Fruit fly (Drosophila melanogaster) whole organism, adult: Measurements from ENCODE around the gene CG1138.

Experiments
- CG11617 ChIP-seq: fragments of 200-800 bp; sonication (Bioruptor generic); optimal IDR thresholded peaks from 2 replicates; lab custom pipeline; 2017; ENCODE audit warnings: mild to moderate bottlenecking, missing biosample characterization, missing genetic modification reagents, missing genetic modification characterization
- CG12768 ChIP-seq: fragments of 200-800 bp; sonication (Bioruptor generic); optimal IDR thresholded peaks from 2 replicates; lab custom pipeline; 2017; ENCODE audit warnings: missing biosample characterization, missing genetic modification characterization, mild to moderate bottlenecking, moderate library complexity, missing genetic modification reagents
- CG14711 ChIP-seq: fragments of 200-800 bp; sonication (Bioruptor generic); optimal IDR thresholded peaks from 2 replicates; lab custom pipeline; 2018; ENCODE audit warnings: missing biosample characterization, mild to moderate bottlenecking, missing genetic modification characterization, moderate library complexity
- CG1620 ChIP-seq: fragments of 200-800 bp; sonication (Bioruptor generic); optimal IDR thresholded peaks from 2 replicates; lab custom pipeline; 2016; ENCODE audit warnings: missing biosample characterization, missing genetic modification characterization
- CG33017 ChIP-seq: fragments of 200-800 bp; sonication (Bioruptor generic); optimal IDR thresholded peaks from 2 replicates; lab custom pipeline; 2018; ENCODE audit warnings: missing biosample characterization, mild to moderate bottlenecking, missing genetic modification characterization, moderate library complexity
- CG5204 ChIP-seq: fragments of 200-800 bp; sonication (Bioruptor generic); optimal IDR thresholded peaks from 2 replicates; lab custom pipeline; 2016; ENCODE audit warnings: missing biosample characterization, missing genetic modification characterization
- CG7045 ChIP-seq: fragments of 200-800 bp; sonication (Bioruptor generic); optimal IDR thresholded peaks from 2 replicates; lab custom pipeline; 2017; ENCODE audit warnings: missing biosample characterization, mild to moderate bottlenecking, missing genetic modification characterization
- CG7101 ChIP-seq: fragments of 200-800 bp; sonication (Bioruptor generic); optimal IDR thresholded peaks from 2 replicates; lab custom pipeline; 2018; ENCODE audit warnings: missing biosample characterization, mild to moderate bottlenecking, missing genetic modification characterization, moderate library complexity
- Clk ChIP-seq: fragments of 200-800 bp; sonication (Bioruptor generic); optimal IDR thresholded peaks from 2 replicates; lab custom pipeline; 2017; ENCODE audit warnings: missing biosample characterization, missing genetic modification characterization
- Crg-1 ChIP-seq: fragments of 200-800 bp; sonication (Bioruptor generic); optimal IDR thresholded peaks from 2 replicates; lab custom pipeline; 2016; ENCODE audit warnings: missing biosample characterization, missing genetic modification characterization
- Hr96 ChIP-seq: fragments of 200-800 bp; sonication (Bioruptor generic); optimal IDR thresholded peaks from 2 replicates; lab custom pipeline; 2016; ENCODE audit warnings: missing biosample characterization, missing genetic modification characterization
- Mnt ChIP-seq: fragments of 200-800 bp; sonication (Bioruptor generic); optimal IDR thresholded peaks from 2 replicates; lab custom pipeline; 2016; ENCODE audit warnings: missing biosample characterization, mild to moderate bottlenecking, missing genetic modification characterization
- bab1 ChIP-seq: fragments of 200-800 bp; sonication (Bioruptor generic); optimal IDR thresholded peaks from 3 replicates; lab custom pipeline; 2019; ENCODE audit warnings: missing biosample characterization, mild to moderate bottlenecking, missing genetic modification characterization, moderate library complexity
- cic ChIP-seq: fragments of 200-800 bp; sonication (Bioruptor generic); optimal IDR thresholded peaks from 2 replicates; lab custom pipeline; 2017; ENCODE audit warnings: missing biosample characterization, mild to moderate bottlenecking, missing genetic modification characterization, moderate library complexity
- cnc ChIP-seq, 2 experiments: fragments of >200 bp; optimal IDR thresholded peaks; 2 replicates each; lab custom pipeline; 2017
- kay ChIP-seq: fragments of 200-800 bp; sonication (Bioruptor generic); peaks from one replicate; lab custom pipeline; 2016; ENCODE audit warnings: missing biosample characterization, missing genetic modification characterization, borderline replicate concordance
- ovo ChIP-seq: fragments of 200-800 bp; sonication (Bioruptor generic); optimal IDR thresholded peaks from 2 replicates; lab custom pipeline; 2016; ENCODE audit warnings: missing biosample characterization, missing genetic modification characterization
- pad ChIP-seq: fragments of 200-800 bp; sonication (Bioruptor generic); optimal IDR thresholded peaks from 3 replicates; lab custom pipeline; 2017; ENCODE audit warnings: missing biosample characterization, missing genetic modification characterization, mild to moderate bottlenecking, moderate library complexity, missing genetic modification reagents
- tj ChIP-seq: fragments of 200-800 bp; sonication (Bioruptor generic); optimal IDR thresholded peaks from 3 replicates; lab custom pipeline; 2017; ENCODE audit warnings: missing biosample characterization, mild to moderate bottlenecking, missing genetic modification characterization, moderate library complexity
- toe ChIP-seq: fragments of 200-800 bp; sonication (Bioruptor generic); optimal IDR thresholded peaks from 2 replicates; lab custom pipeline; 2016; ENCODE audit warnings: missing biosample characterization, missing genetic modification characterization

CG1138 gene

DNA sequence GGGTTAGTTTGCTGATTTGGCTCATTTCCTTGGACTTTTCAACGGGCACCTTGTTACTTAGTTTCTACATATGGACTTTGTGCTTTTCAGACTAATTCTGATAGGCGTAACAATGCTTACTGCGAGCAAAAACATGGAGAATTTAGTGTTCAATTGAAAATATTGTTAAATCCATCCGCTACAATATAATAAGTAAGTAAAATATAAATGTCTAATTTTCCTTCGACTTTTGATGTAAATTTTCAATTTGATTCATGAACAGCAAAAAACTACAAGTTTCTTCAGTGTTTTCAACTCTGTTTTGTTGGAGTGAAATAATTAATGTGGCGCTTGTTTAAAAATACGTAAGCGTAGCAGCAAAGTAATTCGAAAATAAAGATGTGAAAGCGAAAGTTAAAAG is 11.0 kb upstream of the CG1138 start, which contains the start of gene glob2:
glob2 (minus strand) TSS at position 101 of the 400 bp plus-strand sequence.
- no peak for TF ChIP-seq CG12768 (GFP tag; lab: Kevin White, UChicago)
- TF ChIP-seq kay (GFP tag; lab: Kevin White, UChicago) = no peak
- TF ChIP-seq toe = no peak
- TF ChIP-seq CG5204 (GFP tag; lab: Kevin White, UChicago) = no peak
- TF ChIP-seq bab1 (GFP tag; lab: Kevin White, UChicago) = no peak
- TF ChIP-seq Crg-1 (GFP tag; lab: Kevin White, UChicago) = no peak
- TF ChIP-seq pad (GFP tag; lab: Kevin White, UChicago) = no peak
- TF ChIP-seq cnc (optimal IDR thresholded peaks at IDR 0.05; lab: Kevin White, UChicago) = no peak
- TF ChIP-seq Clk = no peak
- no peak for TF ChIP-seq CG1620 (GFP tag; lab: Kevin White, UChicago)
- TF ChIP-seq CG7101 = no peak
- no peak for TF ChIP-seq Hr96 (GFP tag; lab: Kevin White, UChicago)
- TF ChIP-seq tj = no peak
- TF ChIP-seq CG7045 (GFP tag; lab: Kevin White, UChicago) = no peak
- TF ChIP-seq CG14711 (tag; lab: Kevin White, UChicago) = no peak
- TF ChIP-seq CG33017 (tag; lab: Kevin White, UChicago) = no peak
- no peak for TF ChIP-seq Mnt (GFP tag; lab: Kevin White, UChicago)

DNA sequence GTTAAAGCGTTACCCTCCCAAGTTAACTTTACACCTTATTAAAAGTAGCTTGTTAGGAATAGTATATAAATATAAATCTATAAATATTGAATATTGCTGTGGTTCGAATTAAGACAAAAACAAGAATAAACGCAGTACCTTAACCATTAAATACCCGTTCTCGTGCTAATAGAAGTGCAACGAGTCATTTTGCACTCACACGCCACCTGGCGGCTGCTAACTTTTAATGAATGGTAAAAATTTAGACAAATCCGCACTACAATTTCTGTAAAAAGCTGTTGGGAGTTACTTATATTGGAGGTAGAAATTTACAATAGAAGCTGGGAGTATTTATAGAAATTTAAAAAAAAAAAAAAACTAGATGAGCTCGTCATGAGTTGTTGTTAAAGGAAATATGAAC is 7.3 kb upstream of the CG1138 start:
- TF ChIP-seq CG11617 (GFP tag; lab: Kevin White, UChicago) (no peak), ovo (GFP tag; lab: Kevin White, UChicago) (no peak), CG33017 (tag; lab: Kevin White, UChicago) (no peak), CG14711 (tag; lab: Kevin White, UChicago) (no peak), pad (GFP tag; lab: Kevin White, UChicago) (no peak), CG1620 (GFP tag; lab: Kevin White, UChicago) (no peak), Clk (no peak), Hr96 (GFP tag; lab: Kevin White, UChicago) (no peak), Mnt (GFP tag; lab: Kevin White, UChicago) (no peak), CG7045 (GFP tag; lab: Kevin White, UChicago) (no peak), CG7101 (no peak), cnc (optimal IDR thresholded peaks at IDR 0.05; lab: Kevin White, UChicago) (no peak), CG5204 (GFP tag; lab: Kevin White, UChicago) (no peak), cic (GFP tag; lab: Kevin White, UChicago) (no peak), Crg-1 (GFP tag; lab: Kevin White, UChicago) (no peak)

- TF ChIP-seq CG12768 (GFP tag; lab: Kevin White, UChicago) (no peak), pad (GFP tag; lab: Kevin White, UChicago) (no peak)
Observed at dm6 chr3R:6600942-6601341, 3.1 kb upstream of the CG1138 start, which contains the start of gene CG31482. CG31482 (plus strand) TSS chr3R:6601242.

DNA sequence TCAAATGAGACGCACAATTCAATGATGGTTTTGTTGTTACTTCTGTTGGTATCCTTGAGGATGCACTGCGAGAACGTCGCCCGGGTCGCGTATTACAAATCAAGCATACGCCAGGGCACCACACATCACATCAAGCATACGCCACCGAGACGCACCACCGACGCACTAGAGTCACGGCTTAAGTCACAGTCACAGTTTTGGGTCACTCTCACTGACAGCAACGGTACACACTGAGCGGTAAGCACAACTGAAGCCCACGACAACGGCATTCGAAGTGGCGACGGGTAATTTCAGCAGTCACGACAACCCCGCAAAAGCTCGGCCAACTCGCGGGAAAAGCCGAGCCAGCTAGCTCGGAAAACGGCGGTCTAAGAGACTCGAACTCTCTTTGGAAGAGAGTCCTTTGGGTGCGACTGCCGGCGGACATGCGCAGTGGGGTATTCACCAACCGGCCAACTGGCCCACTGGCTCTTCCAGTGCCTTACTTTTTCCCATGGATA is 4.7 kb downstream of the CG1138 start, which contains the start of gene dpr11:
dpr11 (minus strand) TSS at position 263 of the 500 bp plus-strand sequence.
- no peak for TF ChIP-seq CG5204 (GFP tag; lab: Kevin White, UChicago)
- no peak for TF ChIP-seq Mnt (GFP tag; lab: Kevin White, UChicago)
- TF ChIP-seq CG14711 (tag; lab: Kevin White, UChicago) = no peak
- TF ChIP-seq CG33017 (tag; lab: Kevin White, UChicago) = no peak
- no peak for TF ChIP-seq Clk
- no peak for TF ChIP-seq tj
- no peak for TF ChIP-seq bab1 (GFP tag; lab: Kevin White, UChicago)
- TF ChIP-seq ovo (GFP tag; lab: Kevin White, UChicago) = no peak
- TF ChIP-seq Crg-1 (GFP tag; lab: Kevin White, UChicago) = no peak
- no peak for TF ChIP-seq kay (GFP tag; lab: Kevin White, UChicago)
- no peak for TF ChIP-seq toe
- no peak for TF ChIP-seq CG12768 (GFP tag; lab: Kevin White, UChicago)
- no peak for TF ChIP-seq CG11617 (GFP tag; lab: Kevin White, UChicago)
- TF ChIP-seq cic (GFP tag; lab: Kevin White, UChicago) = no peak
- TF ChIP-seq CG7101 = no peak
- TF ChIP-seq CG1620 (GFP tag; lab: Kevin White, UChicago) = no peak

- no peak for TF ChIP-seq Clk
- TF ChIP-seq Mnt (GFP tag; lab: Kevin White, UChicago) = no peak
- TF ChIP-seq CG11617 (GFP tag; lab: Kevin White, UChicago) = no peak
- TF ChIP-seq Crg-1 (GFP tag; lab: Kevin White, UChicago) = no peak
- no peak for TF ChIP-seq CG1620 (GFP tag; lab: Kevin White, UChicago)
- no peak for TF ChIP-seq CG33017 (tag; lab: Kevin White, UChicago)
- TF ChIP-seq CG7045 (GFP tag; lab: Kevin White, UChicago) = no peak
- TF ChIP-seq CG5204 (GFP tag; lab: Kevin White, UChicago) = no peak
- no peak for TF ChIP-seq bab1 (GFP tag; lab: Kevin White, UChicago)
- no peak for TF ChIP-seq pad (GFP tag; lab: Kevin White, UChicago)
- no peak for TF ChIP-seq toe
- TF ChIP-seq Hr96 (GFP tag; lab: Kevin White, UChicago) = no peak
- no peak for TF ChIP-seq CG14711 (tag; lab: Kevin White, UChicago)
- TF ChIP-seq cic (GFP tag; lab: Kevin White, UChicago) = no peak
- TF ChIP-seq kay (GFP tag; lab: Kevin White, UChicago) = no peak
- no peak for TF ChIP-seq cnc (optimal IDR thresholded peaks at IDR 0.05; lab: Kevin White, UChicago)
- TF ChIP-seq ovo (GFP tag; lab: Kevin White, UChicago) = no peak
- no peak for TF ChIP-seq tj
- TF ChIP-seq CG12768 (GFP tag; lab: Kevin White, UChicago) = no peak
Observed at dm6 chr3R:6580484-6580883, 17.3 kb downstream of the CG1138 start, which contains the start of gene CG2336. CG2336 (plus strand) TSS chr3R:6580784.

DNA sequence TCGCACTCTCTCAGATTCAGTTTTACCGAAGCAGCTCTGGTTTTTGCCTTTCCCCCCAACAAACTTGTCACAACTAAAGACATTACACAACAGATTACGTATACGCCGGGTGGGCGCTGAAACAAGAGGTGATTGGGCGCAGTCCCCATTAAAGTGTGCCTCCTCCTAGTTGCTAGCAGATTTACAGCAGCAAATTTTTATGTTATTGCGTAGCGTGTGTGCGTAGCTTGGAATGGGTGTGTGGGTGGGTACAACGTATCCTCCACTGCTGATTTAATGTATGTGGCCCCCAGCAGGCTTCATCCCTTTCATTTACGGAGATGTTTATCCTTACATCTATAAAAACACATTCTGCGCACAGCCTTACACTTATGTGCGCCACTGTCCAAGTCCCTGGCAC is 29.0 kb downstream of the CG1138 start:
- TF ChIP-seq CG14711 (tag; lab: Kevin White, UChicago) = no peak
- no peak for TF ChIP-seq CG7045 (GFP tag; lab: Kevin White, UChicago)
- no peak for TF ChIP-seq Hr96 (GFP tag; lab: Kevin White, UChicago)
- TF ChIP-seq CG7101 = no peak
- TF ChIP-seq toe = no peak
